Worm (Caenorhabditis elegans): ENCODE measurements around the gene gid-7.

DNA sequence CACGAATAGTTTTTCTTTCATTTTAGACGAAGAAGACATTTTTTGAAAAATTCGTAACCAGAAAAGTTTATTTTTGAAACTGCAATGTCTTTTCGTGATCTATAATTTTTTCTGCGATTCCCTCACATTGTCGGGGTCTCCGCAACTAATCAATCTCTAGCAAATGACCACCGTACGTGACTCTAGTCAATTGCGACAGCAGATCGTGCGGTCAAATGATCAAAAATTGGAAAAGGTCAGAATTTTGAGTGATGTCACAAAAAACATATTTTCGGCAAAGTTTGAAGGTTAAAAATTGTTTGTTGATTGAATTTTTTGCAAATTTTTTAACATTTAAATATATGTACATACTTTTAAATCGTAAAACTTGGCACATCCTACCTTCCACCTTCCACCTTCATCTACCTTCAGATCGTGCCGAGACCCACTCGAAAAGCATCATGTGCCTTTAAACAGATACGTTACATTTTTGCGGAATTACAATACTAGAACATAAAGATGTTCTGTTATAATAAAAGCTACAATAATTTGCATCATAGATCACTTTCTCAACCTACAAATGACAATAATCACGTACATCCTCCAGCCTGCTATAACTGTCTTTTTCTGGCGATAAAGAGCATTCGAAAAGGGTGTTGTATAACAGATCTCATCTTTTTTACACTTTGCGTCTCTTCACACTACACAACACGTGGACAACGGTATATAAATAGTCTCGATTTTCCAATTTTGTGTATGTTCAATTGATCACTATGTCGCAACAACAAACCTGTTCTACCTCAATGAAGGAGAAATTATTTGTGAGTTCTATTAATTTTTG, 14.8 kb upstream of the gid-7 start, which contains the start of the genes R08E5.1 and rips-1:
- no peak for TF ChIP-seq flt-1 (GFP tag; IDR thresholded peaks at IDR 0.05)
- TF ChIP-seq ztf-29 (GFP tag; IDR thresholded peaks at IDR 0.05): no peak
- no peak for TF ChIP-seq klf-2 (GFP tag; conservative IDR thresholded peaks at IDR 0.05)

Measured in whole organism, midembryonic.